Fruit fly (Drosophila melanogaster) whole organism, embryonic: ENCODE results near the gene Mdh1.

ENCODE experiments used
- ATbp ChIP-seq: fragments of 200-800 bp; sonication (Bioruptor generic); optimal IDR thresholded peaks from 2 replicates; lab custom pipeline; 2017; ENCODE audit warnings: missing biosample characterization, mild to moderate bottlenecking, missing genetic modification characterization, missing genetic modification reagents
- Atf-2 ChIP-seq: fragments of 200-800 bp; sonication (Bioruptor generic); optimal IDR thresholded peaks from 2 replicates; lab custom pipeline; 2016; ENCODE audit warnings: missing biosample characterization, missing genetic modification characterization
- Atf3 ChIP-seq: fragments of 200-800 bp; sonication (Bioruptor generic); optimal IDR thresholded peaks from 3 replicates; lab custom pipeline; 2016; ENCODE audit warnings: missing biosample characterization, missing genetic modification characterization
- Blimp-1 ChIP-seq: fragments of 200-800 bp; sonication (Bioruptor generic); optimal IDR thresholded peaks from 3 replicates; lab custom pipeline; 2018; ENCODE audit warnings: missing biosample characterization, missing genetic modification characterization, mild to moderate bottlenecking, moderate library complexity, missing genetic modification reagents
- C15 ChIP-seq: fragments of 200-800 bp; sonication (Bioruptor generic); IDR thresholded peaks from 3 replicates; pipeline ENCODE4 v1.3.6; 2022; ENCODE audit warnings: missing biosample characterization, missing genetic modification characterization
- CG10321 ChIP-seq: fragments of 200-800 bp; sonication (Bioruptor generic); IDR thresholded peaks from 2 replicates; pipeline ENCODE4 v1.3.6; 2022; ENCODE audit warnings: missing biosample characterization, missing genetic modification characterization
- CG11085 ChIP-seq: fragments of 200-800 bp; sonication (Bioruptor generic); IDR thresholded peaks from 2 replicates; pipeline ENCODE4 v1.3.6; 2022; ENCODE audit warnings: missing biosample characterization, missing genetic modification characterization
- CG11398 ChIP-seq: fragments of 200-800 bp; sonication (Bioruptor generic); optimal IDR thresholded peaks from 2 replicates; lab custom pipeline; 2016; ENCODE audit warnings: missing biosample characterization, missing genetic modification characterization
- CG11456 ChIP-seq: fragments of 200-800 bp; sonication (Bioruptor generic); IDR thresholded peaks from 3 replicates; pipeline ENCODE4 v1.3.6; 2022; ENCODE audit warnings: missing biosample characterization, missing genetic modification characterization
- CG12659 ChIP-seq: fragments of 200-800 bp; sonication (Bioruptor generic); optimal IDR thresholded peaks from 3 replicates; lab custom pipeline; 2017; ENCODE audit warnings: mild to moderate bottlenecking, missing biosample characterization, missing genetic modification reagents, missing genetic modification characterization
- CG12769 ChIP-seq: fragments of 200-800 bp; sonication (Bioruptor generic); optimal IDR thresholded peaks from 2 replicates; lab custom pipeline; 2019; ENCODE audit warnings: missing biosample characterization, mild to moderate bottlenecking, missing genetic modification characterization, moderate library complexity
- CG1792 ChIP-seq: fragments of 200-800 bp; sonication (Bioruptor generic); optimal IDR thresholded peaks from 2 replicates; lab custom pipeline; 2016; ENCODE audit warnings: missing biosample characterization, missing genetic modification characterization
- CG18764 ChIP-seq: fragments of 200-800 bp; sonication (Bioruptor generic); optimal IDR thresholded peaks from 3 replicates; lab custom pipeline; 2016; ENCODE audit warnings: missing biosample characterization, missing genetic modification characterization
- CG2202 ChIP-seq: fragments of 200-800 bp; sonication (Bioruptor generic); optimal IDR thresholded peaks from 2 replicates; lab custom pipeline; 2018; ENCODE audit warnings: missing biosample characterization, mild to moderate bottlenecking, missing genetic modification characterization
- CG3847 ChIP-seq: fragments of 200-800 bp; sonication (Bioruptor generic); IDR thresholded peaks from 2 replicates; pipeline ENCODE4 v1.3.6; 2022; ENCODE audit warnings: missing biosample characterization, missing genetic modification characterization
- CG4424 ChIP-seq: fragments of 200-800 bp; sonication (Bioruptor generic); optimal IDR thresholded peaks from 3 replicates; lab custom pipeline; 2016; ENCODE audit warnings: missing biosample characterization, missing genetic modification characterization
- CG4820 ChIP-seq: fragments of 200-800 bp; sonication (Bioruptor generic); optimal IDR thresholded peaks from 3 replicates; lab custom pipeline; 2016; ENCODE audit warnings: missing biosample characterization, missing genetic modification characterization
- CG6175 ChIP-seq: fragments of 200-800 bp; sonication (Bioruptor generic); IDR thresholded peaks from 3 replicates; pipeline ENCODE4 v1.3.6; 2022; ENCODE audit warnings: missing biosample characterization, missing genetic modification characterization
- CG6654 ChIP-seq: fragments of 200-800 bp; sonication (Bioruptor generic); optimal IDR thresholded peaks from 2 replicates; lab custom pipeline; 2017; ENCODE audit warnings: missing biosample characterization, mild to moderate bottlenecking, missing genetic modification characterization
- CG6683 ChIP-seq: fragments of 200-800 bp; sonication (Bioruptor generic); optimal IDR thresholded peaks from 2 replicates; lab custom pipeline; 2017; ENCODE audit warnings: missing biosample characterization, mild to moderate bottlenecking, missing genetic modification characterization, missing genetic modification reagents
- CG7786 ChIP-seq: fragments of 200-800 bp; sonication (Bioruptor generic); optimal IDR thresholded peaks from 2 replicates; lab custom pipeline; 2016; ENCODE audit warnings: missing biosample characterization, missing genetic modification characterization
- CG8388 ChIP-seq: fragments of 200-800 bp; sonication (Bioruptor generic); optimal IDR thresholded peaks from 2 replicates; lab custom pipeline; 2019; ENCODE audit warnings: missing biosample characterization, mild to moderate bottlenecking, missing genetic modification characterization, moderate library complexity
- CG9215 ChIP-seq: fragments of 200-800 bp; sonication (Bioruptor generic); IDR thresholded peaks from 2 replicates; pipeline ENCODE4 v1.3.6; 2022; ENCODE audit warnings: missing biosample characterization, missing genetic modification characterization
- CG9437 ChIP-seq: fragments of 200-800 bp; sonication (Bioruptor generic); optimal IDR thresholded peaks from 2 replicates; lab custom pipeline; 2018; ENCODE audit warnings: missing biosample characterization, mild to moderate bottlenecking, missing genetic modification characterization
- Chrac-16 ChIP-seq: fragments of 200-800 bp; sonication (Bioruptor generic); optimal IDR thresholded peaks from 3 replicates; lab custom pipeline; 2016; ENCODE audit warnings: missing biosample characterization, missing genetic modification characterization
- Ets65A ChIP-seq: fragments of 200-800 bp; sonication (Bioruptor generic); peaks from one replicate; lab custom pipeline; 2016; ENCODE audit warnings: missing biosample characterization, missing genetic modification characterization
- Gsc ChIP-seq: fragments of 200-800 bp; sonication (Bioruptor generic); IDR thresholded peaks from 2 replicates; pipeline ENCODE4 v1.3.6; 2022; ENCODE audit warnings: missing biosample characterization, missing genetic modification characterization
- Mrtf ChIP-seq: fragments of 200-800 bp; sonication (Bioruptor generic); IDR thresholded peaks from 3 replicates; pipeline ENCODE4 v1.3.6; 2022; ENCODE audit warnings: missing biosample characterization, missing genetic modification characterization
- Neu2 ChIP-seq: fragments of 200-800 bp; sonication (Bioruptor generic); optimal IDR thresholded peaks from 3 replicates; lab custom pipeline; 2016; ENCODE audit warnings: missing biosample characterization, missing genetic modification characterization, borderline replicate concordance
- Oaz ChIP-seq: fragments of 200-800 bp; sonication (Bioruptor generic); IDR thresholded peaks from 2 replicates; pipeline ENCODE4 v1.3.6; 2022; ENCODE audit warnings: missing biosample characterization, missing genetic modification characterization
- Vsx1 ChIP-seq: fragments of 200-800 bp; sonication (Bioruptor generic); optimal IDR thresholded peaks from 2 replicates; lab custom pipeline; 2017; ENCODE audit warnings: missing biosample characterization, mild to moderate bottlenecking, missing genetic modification characterization, missing genetic modification reagents
- aop ChIP-seq: fragments of 200-800 bp; sonication (Bioruptor generic); IDR thresholded peaks from 2 replicates; pipeline ENCODE4 v1.3.6; 2022; ENCODE audit warnings: missing biosample characterization, missing genetic modification characterization
- chm ChIP-seq: fragments of 200-800 bp; sonication (Bioruptor generic); IDR thresholded peaks from 2 replicates; pipeline ENCODE4 v1.3.6; 2022; ENCODE audit warnings: missing biosample characterization, missing genetic modification characterization
- crc ChIP-seq: fragments of 200-800 bp; sonication (Bioruptor generic); optimal IDR thresholded peaks from 2 replicates; lab custom pipeline; 2016; ENCODE audit warnings: missing biosample characterization, missing genetic modification characterization
- gfzf ChIP-seq: fragments of 200-800 bp; sonication (Bioruptor generic); optimal IDR thresholded peaks from 2 replicates; lab custom pipeline; 2016; ENCODE audit warnings: missing biosample characterization, mild to moderate bottlenecking, missing genetic modification characterization, moderate library complexity
- klu ChIP-seq: fragments of 200-800 bp; sonication (Bioruptor generic); IDR thresholded peaks from 2 replicates; pipeline ENCODE4 v1.3.6; 2022; ENCODE audit warnings: missing biosample characterization, missing genetic modification characterization
- lov ChIP-seq, 2 experiments: fragments of 200-800 bp in 1 of 2; fragments of >200 bp in 1 of 2; sonication (Bioruptor generic) in 1 of 2; IDR thresholded peaks in 1 of 2; optimal IDR thresholded peaks in 1 of 2; 2 replicates in 1 of 2; 3 replicates in 1 of 2; pipeline versions ENCODE4 v1.3.6 to Lab custom; 2017 to 2022; ENCODE audit warnings: missing biosample characterization in 1 of 2, missing genetic modification characterization in 1 of 2
- org-1 ChIP-seq: fragments of 200-800 bp; sonication (Bioruptor generic); optimal IDR thresholded peaks from 2 replicates; lab custom pipeline; 2017; ENCODE audit warnings: missing biosample characterization, missing genetic modification characterization
- phol ChIP-seq: fragments of 200-800 bp; sonication (Bioruptor generic); optimal IDR thresholded peaks from 3 replicates; lab custom pipeline; 2018; ENCODE audit warnings: missing biosample characterization, mild to moderate bottlenecking, missing genetic modification characterization, moderate library complexity
- pzg ChIP-seq: fragments of 200-800 bp; sonication (Bioruptor generic); optimal IDR thresholded peaks from 3 replicates; lab custom pipeline; 2018; ENCODE audit warnings: missing biosample characterization, mild to moderate bottlenecking, missing genetic modification characterization, moderate library complexity
- run ChIP-seq: fragments of 200-800 bp; sonication (Bioruptor generic); optimal IDR thresholded peaks from 3 replicates; lab custom pipeline; 2018; ENCODE audit warnings: missing biosample characterization, mild to moderate bottlenecking, missing genetic modification characterization
- sc ChIP-seq, 3 experiments: fragments of >200 bp in 2 of 3; fragments of 200-800 bp in 1 of 3; sonication (Bioruptor generic) in 1 of 3; optimal IDR thresholded peaks; 2 replicates in 2 of 3; 3 replicates in 1 of 3; lab custom pipeline; 2017; ENCODE audit warnings: mild to moderate bottlenecking in 1 of 3, missing biosample characterization in 1 of 3, missing genetic modification characterization in 1 of 3, missing genetic modification reagents in 1 of 3
- slbo ChIP-seq: fragments of 200-800 bp; sonication (Bioruptor generic); IDR thresholded peaks from 2 replicates; pipeline ENCODE4 v1.3.6; 2022; ENCODE audit warnings: missing biosample characterization, missing genetic modification characterization
- sob ChIP-seq: fragments of 200-800 bp; sonication (Bioruptor generic); IDR thresholded peaks from 2 replicates; pipeline ENCODE4 v1.3.6; 2022; ENCODE audit warnings: missing biosample characterization, missing genetic modification characterization
- tll ChIP-seq, 2 experiments: fragments of 200-800 bp in 1 of 2; fragments of >200 bp in 1 of 2; sonication (Bioruptor generic) in 1 of 2; optimal IDR thresholded peaks; 2 replicates each; lab custom pipeline; 2017 to 2019; ENCODE audit warnings: missing biosample characterization in 2 of 2, missing genetic modification characterization in 2 of 2, mild to moderate bottlenecking in 1 of 2, moderate library complexity in 1 of 2
- ttk ChIP-seq: fragments of 200-800 bp; sonication (Bioruptor generic); IDR thresholded peaks from 2 replicates; pipeline ENCODE4 v2.1.2; 2022; ENCODE audit warnings: missing biosample characterization, missing genetic modification characterization
- vfl ChIP-seq: fragments of 200-800 bp; sonication (Bioruptor generic); optimal IDR thresholded peaks from 2 replicates; lab custom pipeline; 2016; ENCODE audit warnings: missing biosample characterization, missing genetic modification characterization
- z ChIP-seq: fragments of 200-800 bp; sonication (Bioruptor generic); IDR thresholded peaks from 3 replicates; pipeline ENCODE4 v1.3.6; 2022; ENCODE audit warnings: missing biosample characterization, missing genetic modification characterization

Gene Mdh1

dm6 chr2L:10413251-10414127 lies 17.4 kb upstream of the Mdh1 start, which contains the start of the genes CG5355 and Klp31E (continued):
- TF ChIP-seq sob (GFP tag; lab: Robert Waterston, UW) = peak; percentile 64
- TF ChIP-seq CG6654 (GFP tag; lab: Kevin White, UChicago) = peak; percentile 42
- TF ChIP-seq lov (optimal IDR thresholded peaks at IDR 0.05; lab: Kevin White, UChicago) = no peak
- TF ChIP-seq lov (GFP tag; IDR thresholded peaks at IDR 0.05; lab: Robert Waterston, UW) = no peak
- TF ChIP-seq CG8388 (GFP tag; lab: Kevin White, UChicago) = peak; percentile 64
- TF ChIP-seq Oaz (GFP tag; lab: Robert Waterston, UW) = 0 out of 2 replicates have a peak, but pooled peaks have one; percentile 46
- no peak for TF ChIP-seq CG11398 (GFP tag; lab: Kevin White, UChicago)
- no peak for TF ChIP-seq CG10321
- TF ChIP-seq CG12769 (tag; lab: Kevin White, UChicago) = peak; percentile 46
- TF ChIP-seq CG11085 (GFP tag; lab: Robert Waterston, UW) = no peak
- no peak for TF ChIP-seq ATbp (GFP tag; lab: Kevin White, UChicago)
- no peak for TF ChIP-seq CG9215
- no peak; the same call in 1 of the 2 replicates for TF ChIP-seq CG3847 (GFP tag; lab: Robert Waterston, UW)
- TF ChIP-seq CG12659 = peak; percentile 83
- 0 out of 3 replicates have a peak, but pooled peaks have one; percentile 42 for TF ChIP-seq CG11456
- no peak for TF ChIP-seq sc (optimal IDR thresholded peaks at IDR 0.05; lab: Kevin White, UChicago)
- peak; percentile 67 for TF ChIP-seq sc (GFP tag; optimal IDR thresholded peaks at IDR 0.05; lab: Kevin White, UChicago)
- TF ChIP-seq CG4820 (GFP tag; lab: Kevin White, UChicago) = peak; percentile 43
- no peak for TF ChIP-seq C15 (GFP tag; lab: Robert Waterston, UW)
- TF ChIP-seq CG6175 (GFP tag; lab: Robert Waterston, UW) = no peak
- no peak for TF ChIP-seq crc (GFP tag; lab: Kevin White, UChicago)
- 0 out of 2 replicates have a peak, but pooled peaks have one; percentile 11 for TF ChIP-seq aop
- TF ChIP-seq klu = no peak
- TF ChIP-seq Atf3 (GFP tag; lab: Kevin White, UChicago) = peak; percentile 51
- peak; percentile 42 for TF ChIP-seq CG1792 (GFP tag; lab: Kevin White, UChicago)
- peak; percentile 34 for TF ChIP-seq chm (GFP tag; lab: Robert Waterston, UW)
- peak; percentile 81 for TF ChIP-seq slbo (GFP tag; lab: Robert Waterston, UW)
- peak; percentile 66 for TF ChIP-seq Chrac-16 (GFP tag; lab: Kevin White, UChicago)
- TF ChIP-seq z (GFP tag; lab: Robert Waterston, UW) = no peak
- no peak for TF ChIP-seq org-1 (GFP tag; lab: Kevin White, UChicago)
- TF ChIP-seq CG4424 (GFP tag; lab: Kevin White, UChicago) = peak; percentile 73
- TF ChIP-seq Vsx1 (GFP tag; lab: Kevin White, UChicago) = no peak
- no peak for TF ChIP-seq Gsc (GFP tag; lab: Robert Waterston, UW)
- no peak for TF ChIP-seq ttk (GFP tag; lab: Robert Waterston, UW)
- peak; percentile 78 for TF ChIP-seq CG9437 (GFP tag; lab: Kevin White, UChicago)
- TF ChIP-seq CG6683 (GFP tag; lab: Kevin White, UChicago) = no peak
- peak; percentile 83 for TF ChIP-seq phol (tag; lab: Kevin White, UChicago)
- TF ChIP-seq gfzf (GFP tag; lab: Kevin White, UChicago) = peak; percentile 23
- TF ChIP-seq Mrtf (GFP tag; lab: Robert Waterston, UW) = no peak; the same call in 2 of the 3 replicates
- TF ChIP-seq CG7786 (GFP tag; lab: Kevin White, UChicago) = peak; percentile 43
- TF ChIP-seq CG2202 (tag; lab: Kevin White, UChicago) = peak; percentile 12
- TF ChIP-seq tll (GFP tag; optimal IDR thresholded peaks at IDR 0.05; lab: Kevin White, UChicago) = no peak
- TF ChIP-seq CG18764 (GFP tag; lab: Kevin White, UChicago) = no peak
- TF ChIP-seq pzg (GFP tag; lab: Kevin White, UChicago) = peak; percentile 61
- TF ChIP-seq run (tag; lab: Kevin White, UChicago) = no peak
- TF ChIP-seq Neu2 = peak; percentile 87
- peak; percentile 15 for TF ChIP-seq vfl (GFP tag; lab: Kevin White, UChicago)
- TF ChIP-seq Ets65A = peak; percentile 72
- peak; percentile 45 for TF ChIP-seq Atf-2 (GFP tag; lab: Kevin White, UChicago)
- TF ChIP-seq Blimp-1 = no peak
